Worm (Caenorhabditis elegans) whole organism, midembryonic: ENCODE data around the gene H04D03.7.

Experiments used
- T22C8.4 ChIP-seq: fragments of 200-800 bp; sonication (Bioruptor generic); IDR thresholded peaks from 2 replicates; pipeline ENCODE4 v1.3.6; 2022; ENCODE audit warnings: missing genetic modification characterization, missing compliant biosample characterization
- cog-1 ChIP-seq: sonication (generic microtip); optimal IDR thresholded peaks from 2 replicates; lab custom pipeline; 2016; ENCODE audit warnings: missing genetic modification characterization, missing compliant biosample characterization
- flt-1 ChIP-seq: fragments of 200-800 bp; sonication (Bioruptor generic); IDR thresholded peaks from 2 replicates; pipeline ENCODE4 v1.3.6; 2022; ENCODE audit warnings: missing genetic modification characterization, missing compliant biosample characterization
- ref-1 ChIP-seq: fragments of 200-800 bp; sonication (Bioruptor generic); conservative IDR thresholded peaks from 2 replicates; pipeline ENCODE4 v1.3.6; 2022; ENCODE audit warnings: missing genetic modification reagents, missing genetic modification characterization, missing compliant biosample characterization
- tab-1 ChIP-seq: fragments of 200-800 bp; sonication (Bioruptor generic); IDR thresholded peaks from 2 replicates; pipeline ENCODE4 v1.3.6; 2022; ENCODE audit warnings: missing genetic modification characterization, missing compliant biosample characterization
- ztf-23 ChIP-seq: fragments of 200-800 bp; sonication (Bioruptor generic); IDR thresholded peaks from 2 replicates; pipeline ENCODE4 v1.3.6; 2022; ENCODE audit warnings: missing genetic modification reagents, missing genetic modification characterization, missing compliant biosample characterization
- ztf-29 ChIP-seq: fragments of 200-800 bp; sonication (Bioruptor generic); IDR thresholded peaks from 2 replicates; pipeline ENCODE4 v1.3.6; 2022; ENCODE audit warnings: missing genetic modification reagents, missing genetic modification characterization, missing compliant biosample characterization

- TF ChIP-seq ztf-29: no peak
- no peak for TF ChIP-seq ztf-23 (GFP tag; lab: Robert Waterston, UW)
- TF ChIP-seq T22C8.4 (GFP tag; lab: Robert Waterston, UW): no peak
- no peak for TF ChIP-seq ref-1 (GFP tag; lab: Robert Waterston, UW)
- no peak for TF ChIP-seq flt-1 (GFP tag; lab: Robert Waterston, UW)
- TF ChIP-seq tab-1 (GFP tag; lab: Robert Waterston, UW): no peak
- TF ChIP-seq cog-1 (tag; lab: Kevin White, UChicago): no peak
Measured at ce11 chrIII:10404918-10405317, 41.7 kb downstream of the H04D03.7 start, which contains the start of the genes M03C11.3 and chl-1.
